Fruit fly (Drosophila melanogaster) whole organism, embryonic: ENCODE measurements around the gene CG31100.

Experiments
- CG10431 ChIP-seq: fragments of 200-800 bp; sonication (Bioruptor generic); optimal IDR thresholded peaks from 3 replicates; lab custom pipeline; 2018; ENCODE audit warnings: missing biosample characterization, mild to moderate bottlenecking, missing genetic modification characterization
- CG10462 ChIP-seq: fragments of 200-800 bp; sonication (Bioruptor generic); optimal IDR thresholded peaks from 2 replicates; lab custom pipeline; 2016; ENCODE audit warnings: missing biosample characterization, missing genetic modification characterization
- CG10959 ChIP-seq: fragments of 200-800 bp; sonication (Bioruptor generic); IDR thresholded peaks from 2 replicates; pipeline ENCODE4 v1.3.6; 2022; ENCODE audit warnings: missing biosample characterization, missing genetic modification characterization
- CG11504 ChIP-seq: fragments of 200-800 bp; sonication (Bioruptor generic); optimal IDR thresholded peaks from 3 replicates; lab custom pipeline; 2019; ENCODE audit warnings: missing biosample characterization, mild to moderate bottlenecking, missing genetic modification characterization, moderate library complexity
- CG11560 ChIP-seq: fragments of 200-800 bp; sonication (Bioruptor generic); IDR thresholded peaks from 3 replicates; pipeline ENCODE4 v1.3.6; 2022; ENCODE audit warnings: missing biosample characterization, missing genetic modification characterization
- CG11696 ChIP-seq: fragments of 200-800 bp; sonication (Bioruptor generic); IDR thresholded peaks from 2 replicates; pipeline ENCODE4 v1.3.6; 2022; ENCODE audit warnings: missing biosample characterization, missing genetic modification characterization
- CG12744 ChIP-seq: fragments of 200-800 bp; sonication (Bioruptor generic); optimal IDR thresholded peaks from 2 replicates; lab custom pipeline; 2016; ENCODE audit warnings: missing biosample characterization, missing genetic modification characterization
- CG13424 ChIP-seq: fragments of 200-800 bp; sonication (Bioruptor generic); optimal IDR thresholded peaks from 2 replicates; lab custom pipeline; 2019; ENCODE audit warnings: missing biosample characterization, mild to moderate bottlenecking, missing genetic modification characterization, moderate library complexity
- CG13624 ChIP-seq: fragments of 200-800 bp; sonication (Bioruptor generic); optimal IDR thresholded peaks from 2 replicates; lab custom pipeline; 2016; ENCODE audit warnings: missing biosample characterization, missing genetic modification characterization
- CG15073 ChIP-seq: fragments of 200-800 bp; sonication (Bioruptor generic); optimal IDR thresholded peaks from 2 replicates; lab custom pipeline; 2016; ENCODE audit warnings: missing biosample characterization, missing genetic modification characterization
- CG18011 ChIP-seq: fragments of 200-800 bp; sonication (Bioruptor generic); optimal IDR thresholded peaks from 2 replicates; lab custom pipeline; 2017; ENCODE audit warnings: missing biosample characterization, missing genetic modification characterization, mild to moderate bottlenecking, moderate library complexity, missing genotype
- CG1832 ChIP-seq: fragments of 200-800 bp; sonication (Bioruptor generic); optimal IDR thresholded peaks from 2 replicates; lab custom pipeline; 2017; ENCODE audit warnings: missing biosample characterization, mild to moderate bottlenecking, missing genetic modification characterization, inconsistent platforms
- CG18476 ChIP-seq: fragments of 200-800 bp; sonication (Bioruptor generic); optimal IDR thresholded peaks from 2 replicates; lab custom pipeline; 2016; ENCODE audit warnings: missing biosample characterization, mild to moderate bottlenecking, missing genetic modification characterization
- CG31224 ChIP-seq: fragments of 200-800 bp; sonication (Bioruptor generic); IDR thresholded peaks from 2 replicates; pipeline ENCODE4 v1.3.6; 2022; ENCODE audit warnings: missing biosample characterization, missing genetic modification characterization
- CG3726 ChIP-seq: fragments of 200-800 bp; sonication (Bioruptor generic); IDR thresholded peaks from 3 replicates; pipeline ENCODE4, ENCODE4 v1.3.6; 2022; ENCODE audit warnings: missing biosample characterization, missing genetic modification characterization
- CG3847 ChIP-seq: fragments of 200-800 bp; sonication (Bioruptor generic); IDR thresholded peaks from 2 replicates; pipeline ENCODE4 v1.3.6; 2022; ENCODE audit warnings: missing biosample characterization, missing genetic modification characterization
- CG3995 ChIP-seq: fragments of 200-800 bp; sonication (Bioruptor generic); optimal IDR thresholded peaks from 3 replicates; lab custom pipeline; 2016; ENCODE audit warnings: missing biosample characterization, missing genetic modification characterization
- CG4617 ChIP-seq: fragments of 200-800 bp; sonication (Bioruptor generic); optimal IDR thresholded peaks from 3 replicates; lab custom pipeline; 2016; ENCODE audit warnings: missing biosample characterization, missing genetic modification characterization, borderline replicate concordance
- CG6791 ChIP-seq: fragments of 200-800 bp; sonication (Bioruptor generic); IDR thresholded peaks from 3 replicates; pipeline ENCODE4 v1.3.6; 2022; ENCODE audit warnings: missing biosample characterization, missing genetic modification characterization; ENCODE audit not compliant: partially characterized antibody
- CG8290 ChIP-seq, 3 experiments: fragments of 200-800 bp; sonication (Bioruptor generic); optimal IDR thresholded peaks; 2 replicates each; lab custom pipeline; 2016 to 2019; ENCODE audit warnings: missing biosample characterization in 3 of 3, missing genetic modification characterization in 3 of 3, mild to moderate bottlenecking in 2 of 3, moderate library complexity in 1 of 3
- CG9437 ChIP-seq: fragments of 200-800 bp; sonication (Bioruptor generic); optimal IDR thresholded peaks from 2 replicates; lab custom pipeline; 2018; ENCODE audit warnings: missing biosample characterization, mild to moderate bottlenecking, missing genetic modification characterization
- CG9727 ChIP-seq: fragments of 200-800 bp; sonication (Bioruptor generic); optimal IDR thresholded peaks from 3 replicates; lab custom pipeline; 2017; ENCODE audit warnings: missing biosample characterization, mild to moderate bottlenecking, missing genetic modification characterization
- Doc2 ChIP-seq: fragments of 200-800 bp; sonication (Bioruptor generic); IDR thresholded peaks from 2 replicates; pipeline ENCODE4 v1.3.6; 2022; ENCODE audit warnings: missing biosample characterization, missing genetic modification characterization
- Ets97D ChIP-seq: fragments of 200-800 bp; sonication (Bioruptor generic); optimal IDR thresholded peaks from 3 replicates; lab custom pipeline; 2016; ENCODE audit warnings: missing biosample characterization, missing genetic modification characterization
- GATAe ChIP-seq: fragments of 200-800 bp; sonication (Bioruptor generic); conservative IDR thresholded peaks from 2 replicates; pipeline ENCODE4 v1.3.6; 2022; ENCODE audit warnings: missing biosample characterization, missing genetic modification characterization
- HLH54F ChIP-seq: fragments of 200-800 bp; sonication (Bioruptor generic); optimal IDR thresholded peaks from 3 replicates; lab custom pipeline; 2016; ENCODE audit warnings: missing biosample characterization, missing genetic modification characterization
- Lhr ChIP-seq: fragments of 200-800 bp; sonication (Bioruptor generic); optimal IDR thresholded peaks from 3 replicates; lab custom pipeline; 2017; ENCODE audit warnings: mild to moderate bottlenecking, missing biosample characterization, missing genetic modification reagents, missing genetic modification characterization
- MTF-1 ChIP-seq: fragments of 200-800 bp; sonication (Bioruptor generic); optimal IDR thresholded peaks from 2 replicates; lab custom pipeline; 2018; ENCODE audit warnings: missing biosample characterization, mild to moderate bottlenecking, missing genetic modification characterization, borderline replicate concordance
- Opbp ChIP-seq: fragments of 200-800 bp; sonication (Bioruptor generic); IDR thresholded peaks from 3 replicates; pipeline ENCODE4 v1.3.6; 2022; ENCODE audit warnings: missing biosample characterization, missing genetic modification characterization; ENCODE audit not compliant: partially characterized antibody
- Poxn ChIP-seq: fragments of 200-800 bp; sonication (Bioruptor generic); IDR thresholded peaks from 2 replicates; pipeline ENCODE4 v1.3.6; 2022; ENCODE audit warnings: missing biosample characterization, missing genetic modification characterization
- Usf ChIP-seq: fragments of 200-800 bp; sonication (Bioruptor generic); optimal IDR thresholded peaks from 2 replicates; lab custom pipeline; 2017; ENCODE audit warnings: missing genotype, missing biosample characterization, missing genetic modification characterization
- al ChIP-seq: fragments of 200-800 bp; sonication (Bioruptor generic); IDR thresholded peaks from 2 replicates; pipeline ENCODE4 v1.3.6; 2022; ENCODE audit warnings: missing biosample characterization, missing genetic modification characterization
- bcd ChIP-seq: fragments of 200-800 bp; sonication (Bioruptor generic); optimal IDR thresholded peaks from 2 replicates; lab custom pipeline; 2017; ENCODE audit warnings: missing biosample characterization, mild to moderate bottlenecking, missing genetic modification characterization
- bigmax ChIP-seq: fragments of 200-800 bp; sonication (Bioruptor generic); optimal IDR thresholded peaks from 2 replicates; lab custom pipeline; 2018; ENCODE audit warnings: missing biosample characterization, mild to moderate bottlenecking, missing genetic modification characterization
- cg ChIP-seq: fragments of 200-800 bp; sonication (Bioruptor generic); optimal IDR thresholded peaks from 3 replicates; lab custom pipeline; 2019; ENCODE audit warnings: missing biosample characterization, mild to moderate bottlenecking, missing genetic modification characterization, moderate library complexity
- crp ChIP-seq, 2 experiments: fragments of 200-800 bp; sonication (Bioruptor generic); optimal IDR thresholded peaks; 2 replicates in 1 of 2; 3 replicates in 1 of 2; lab custom pipeline; 2017; ENCODE audit warnings: missing biosample characterization in 2 of 2, missing genetic modification characterization in 2 of 2, mild to moderate bottlenecking in 1 of 2, moderate library complexity in 1 of 2
- en ChIP-seq: fragments of 200-800 bp; sonication (Bioruptor generic); optimal IDR thresholded peaks from 2 replicates; lab custom pipeline; 2016; ENCODE audit warnings: missing biosample characterization, missing genetic modification characterization
- eyg ChIP-seq: fragments of 200-800 bp; sonication (Bioruptor generic); optimal IDR thresholded peaks from 3 replicates; lab custom pipeline; 2016; ENCODE audit warnings: missing biosample characterization, missing genetic modification characterization
- gsb ChIP-seq: fragments of 200-800 bp; sonication (Bioruptor generic); IDR thresholded peaks from 2 replicates; pipeline ENCODE4 v1.3.6; 2022; ENCODE audit warnings: missing biosample characterization, missing genetic modification characterization
- ham ChIP-seq: fragments of 200-800 bp; sonication (Bioruptor generic); IDR thresholded peaks from 2 replicates; pipeline ENCODE4 v1.3.6; 2022; ENCODE audit warnings: missing biosample characterization, missing genetic modification characterization
- hbn ChIP-seq: fragments of 200-800 bp; sonication (Bioruptor generic); IDR thresholded peaks from 2 replicates; pipeline ENCODE4 v1.3.6; 2022; ENCODE audit warnings: missing biosample characterization, missing genetic modification characterization; ENCODE audit not compliant: partially characterized antibody
- lab ChIP-seq: fragments of 200-800 bp; sonication (Bioruptor generic); optimal IDR thresholded peaks from 3 replicates; lab custom pipeline; 2017; ENCODE audit warnings: missing biosample characterization, missing genetic modification characterization, mild to moderate bottlenecking, moderate library complexity, missing genetic modification reagents
- pan ChIP-seq, 4 experiments: fragments of >200 bp in 3 of 4; fragments of 200-800 bp in 1 of 4; sonication (Bioruptor generic) in 1 of 4; optimal IDR thresholded peaks in 3 of 4; IDR thresholded peaks in 1 of 4; 2 replicates each; pipeline versions ENCODE4 v1.3.6 to Lab custom; 2017 to 2022; ENCODE audit warnings: missing biosample characterization in 2 of 4, missing genetic modification characterization in 2 of 4, mixed read lengths in 1 of 4
- scrt ChIP-seq: fragments of 200-800 bp; sonication (Bioruptor generic); optimal IDR thresholded peaks from 2 replicates; lab custom pipeline; 2018; ENCODE audit warnings: missing biosample characterization, mild to moderate bottlenecking, missing genetic modification characterization, moderate library complexity
- shn ChIP-seq: fragments of 200-800 bp; sonication (Bioruptor generic); optimal IDR thresholded peaks from 3 replicates; lab custom pipeline; 2016; ENCODE audit warnings: missing biosample characterization, missing genetic modification characterization
- slbo ChIP-seq: fragments of 200-800 bp; sonication (Bioruptor generic); IDR thresholded peaks from 2 replicates; pipeline ENCODE4 v1.3.6; 2022; ENCODE audit warnings: missing biosample characterization, missing genetic modification characterization
- slou ChIP-seq: fragments of 200-800 bp; sonication (Bioruptor generic); optimal IDR thresholded peaks from 3 replicates; lab custom pipeline; 2016; ENCODE audit warnings: missing biosample characterization, missing genetic modification characterization
- usp ChIP-seq: fragments of >200 bp; optimal IDR thresholded peaks from 2 replicates; lab custom pipeline; 2017; ENCODE audit warnings: missing biosample characterization, missing genetic modification characterization
- zfh2 ChIP-seq: fragments of 200-800 bp; sonication (Bioruptor generic); optimal IDR thresholded peaks from 2 replicates; lab custom pipeline; 2016; ENCODE audit warnings: missing biosample characterization, missing genetic modification characterization

The CG31100 gene

dm6 chr3R:9013765-9014380 lies 10.4 kb upstream of the CG31100 start (continued):
- TF ChIP-seq slbo, result peak; percentile 53; the same call in 1 of the 2 replicates
- no peak for TF ChIP-seq cg (GFP tag; lab: Kevin White, UChicago)
- no peak for TF ChIP-seq lab (GFP tag; lab: Kevin White, UChicago)
- TF ChIP-seq MTF-1 (GFP tag; lab: Kevin White, UChicago), result peak; percentile 1
- TF ChIP-seq CG12744, result peak; percentile 27
- no peak for TF ChIP-seq al (GFP tag; lab: Robert Waterston, UW)
- TF ChIP-seq CG15073 (GFP tag; lab: Kevin White, UChicago), result peak; percentile 96
- peak in 1 of 2 experiments; percentile 46 for TF ChIP-seq crp (GFP tag; optimal IDR thresholded peaks at IDR 0.05; lab: Kevin White, UChicago)
- no peak for TF ChIP-seq CG10462 (GFP tag; lab: Kevin White, UChicago)
- no peak for TF ChIP-seq CG11504 (tag; lab: Kevin White, UChicago)
- no peak for TF ChIP-seq gsb
- peak; percentile 72 for TF ChIP-seq shn (GFP tag; lab: Kevin White, UChicago)
- TF ChIP-seq CG10431 (GFP tag; lab: Kevin White, UChicago), result no peak
- no peak for TF ChIP-seq GATAe (GFP tag; lab: Robert Waterston, UW)
- no peak for TF ChIP-seq bigmax (GFP tag; lab: Kevin White, UChicago)
- TF ChIP-seq CG11696 (GFP tag; lab: Robert Waterston, UW), result peak; percentile 97
- TF ChIP-seq CG3726 (GFP tag; lab: Robert Waterston, UW), result no peak
- TF ChIP-seq CG31224 (GFP tag; lab: Robert Waterston, UW), result no peak
- no peak for TF ChIP-seq CG6791 (GFP tag; lab: Robert Waterston, UW)
- TF ChIP-seq bcd (GFP tag; lab: Kevin White, UChicago), result no peak
- TF ChIP-seq CG18011, result peak; percentile 21
- no peak for TF ChIP-seq Doc2 (GFP tag; lab: Robert Waterston, UW)
- TF ChIP-seq CG4617 (GFP tag; lab: Kevin White, UChicago), result peak; percentile 83
- TF ChIP-seq CG10959, result no peak
- 0 out of 3 replicates have a peak, but pooled peaks have one; percentile 45 for TF ChIP-seq Opbp (GFP tag; lab: Robert Waterston, UW)
- TF ChIP-seq CG11560 (tag; lab: Robert Waterston, UW), result no peak
- no peak for TF ChIP-seq usp (GFP tag; lab: Kevin White, UChicago)
- no peak for TF ChIP-seq scrt (GFP tag; lab: Kevin White, UChicago)
- peak; percentile 42 for TF ChIP-seq HLH54F (GFP tag; lab: Kevin White, UChicago)
- TF ChIP-seq pan (optimal IDR thresholded peaks at IDR 0.05; lab: Kevin White, UChicago), result no peak
- TF ChIP-seq pan (GFP tag; optimal IDR thresholded peaks at IDR 0.05 in 1 of 2, IDR thresholded peaks at IDR 0.05 in 1 of 2), result peak in 1 of 2 experiments; percentile 36
- TF ChIP-seq zfh2 (GFP tag; lab: Kevin White, UChicago), result peak; percentile 55
- peak; percentile 45 for TF ChIP-seq en (GFP tag; lab: Kevin White, UChicago)
- TF ChIP-seq CG3847 (GFP tag; lab: Robert Waterston, UW), result peak; percentile 62
- no peak for TF ChIP-seq hbn (GFP tag; lab: Robert Waterston, UW)
- TF ChIP-seq CG1832 (GFP tag; lab: Kevin White, UChicago), result no peak
- TF ChIP-seq eyg (GFP tag; lab: Kevin White, UChicago), result no peak
- no peak for TF ChIP-seq Usf (GFP tag; lab: Kevin White, UChicago)
- peak; percentile 35 for TF ChIP-seq CG9437 (GFP tag; lab: Kevin White, UChicago)
- TF ChIP-seq CG8290 (GFP tag; optimal IDR thresholded peaks at IDR 0.05; lab: Kevin White, UChicago), result peak; percentile 44
- TF ChIP-seq CG8290 (tag; optimal IDR thresholded peaks at IDR 0.05; lab: Kevin White, UChicago), result peak in 1 of 2 experiments; percentile 11
- peak; percentile 80 for TF ChIP-seq CG13624 (GFP tag; lab: Kevin White, UChicago)
- TF ChIP-seq CG13424 (tag; lab: Kevin White, UChicago), result peak; percentile 52
- TF ChIP-seq Poxn (GFP tag; lab: Robert Waterston, UW), result no peak
- TF ChIP-seq Lhr (GFP tag; lab: Kevin White, UChicago), result no peak
- peak; percentile 26 for TF ChIP-seq CG9727 (GFP tag; lab: Kevin White, UChicago)
- TF ChIP-seq slou (GFP tag; lab: Kevin White, UChicago), result no peak
- TF ChIP-seq Ets97D, result peak; percentile 45
- no peak for TF ChIP-seq ham
- TF ChIP-seq CG18476 (GFP tag; lab: Kevin White, UChicago), result peak; percentile 17
- TF ChIP-seq CG3995 (GFP tag; lab: Kevin White, UChicago), result peak; percentile 33
